Worm (Caenorhabditis elegans) whole organism, L4 larva: Measurements from ENCODE around the gene C13A10.1.

Experiments used
- F49E8.2 ChIP-seq: sonication (generic microtip); optimal IDR thresholded peaks from 2 replicates; lab custom pipeline; 2016; ENCODE audit warnings: missing compliant biosample characterization, mild to moderate bottlenecking, missing genetic modification characterization, borderline replicate concordance
- R02D3.7 ChIP-seq: fragments of 150-350 bp; sonication (generic microtip); optimal IDR thresholded peaks from 3 replicates; lab custom pipeline; 2014; ENCODE audit warnings: missing biosample characterization, missing genetic modification characterization
- T26A8.4 ChIP-seq: fragments of 200-800 bp; sonication (Bioruptor generic); IDR thresholded peaks from 2 replicates; pipeline ENCODE4 v1.3.6; 2022; ENCODE audit warnings: missing genetic modification characterization, missing compliant biosample characterization
- Y105C5A.15 ChIP-seq: fragments of 200-800 bp; sonication (Bioruptor generic); IDR thresholded peaks from 2 replicates; pipeline ENCODE4 v1.3.6; 2022; ENCODE audit warnings: missing genetic modification characterization, missing compliant biosample characterization
- Y5F2A.4 ChIP-seq: fragments of 200-800 bp; sonication (Bioruptor generic); optimal IDR thresholded peaks from 2 replicates; lab custom pipeline; 2018; ENCODE audit warnings: mild to moderate bottlenecking, missing genetic modification characterization, missing compliant biosample characterization
- Y75B8A.6 ChIP-seq: fragments of 200-800 bp; sonication (Bioruptor generic); IDR thresholded peaks from 2 replicates; pipeline ENCODE4 v1.3.6; 2022; ENCODE audit warnings: missing genetic modification reagents, missing genetic modification characterization, missing compliant biosample characterization
- ZK337.2 ChIP-seq: fragments of 200-800 bp; sonication (Bioruptor generic); IDR thresholded peaks from 2 replicates; pipeline ENCODE4 v1.3.6; 2022; ENCODE audit warnings: missing genetic modification reagents, missing genetic modification characterization, missing compliant biosample characterization
- aha-1 ChIP-seq: fragments of 150-350 bp; peaks from one replicate; lab custom pipeline; 2014; ENCODE audit warnings: missing biosample characterization, missing genetic modification characterization
- aly-2 ChIP-seq: sonication (generic microtip); optimal IDR thresholded peaks from 2 replicates; lab custom pipeline; 2018; ENCODE audit warnings: missing biosample characterization, missing genetic modification characterization
- ama-1 ChIP-seq: fragments of 150-350 bp; optimal IDR thresholded peaks from 2 replicates; lab custom pipeline; 2014; ENCODE audit warnings: inconsistent platforms, mixed read lengths
- ceh-20 ChIP-seq: fragments of 200-800 bp; sonication (Bioruptor generic); IDR thresholded peaks from 2 replicates; pipeline ENCODE4 v1.3.6; 2022; ENCODE audit warnings: missing genetic modification reagents, missing genetic modification characterization, missing compliant biosample characterization
- daf-8 ChIP-seq: fragments of 200-800 bp; sonication (Bioruptor generic); IDR thresholded peaks from 2 replicates; pipeline ENCODE4 v1.3.6; 2022; ENCODE audit warnings: missing genetic modification characterization, missing compliant biosample characterization
- dmd-6 ChIP-seq: fragments of 200-800 bp; sonication (Bioruptor generic); IDR thresholded peaks from 2 replicates; pipeline ENCODE4 v1.3.6; 2022; ENCODE audit warnings: missing genetic modification reagents, missing genetic modification characterization, missing compliant biosample characterization
- dmd-8 ChIP-seq: fragments of 200-800 bp; sonication (Bioruptor generic); IDR thresholded peaks from 2 replicates; pipeline ENCODE4 v1.3.6; 2022; ENCODE audit warnings: missing genetic modification characterization, missing compliant biosample characterization
- dmd-9 ChIP-seq: fragments of 200-800 bp; sonication (Bioruptor generic); IDR thresholded peaks from 2 replicates; pipeline ENCODE4 v1.3.6; 2022; ENCODE audit warnings: missing genetic modification reagents, missing genetic modification characterization, missing compliant biosample characterization
- dpl-1 ChIP-seq: fragments of 150-350 bp; optimal IDR thresholded peaks from 2 replicates; lab custom pipeline; 2014; ENCODE audit warnings: missing biosample characterization, missing genetic modification reagents, missing genetic modification characterization
- egl-27 ChIP-seq: sonication (generic microtip); optimal IDR thresholded peaks from 3 replicates; lab custom pipeline; 2017; ENCODE audit warnings: missing biosample characterization, missing genetic modification reagents, missing genetic modification characterization
- egl-43 ChIP-seq: fragments of 200-800 bp; sonication (Bioruptor generic); IDR thresholded peaks from 2 replicates; pipeline ENCODE4 v1.3.6; 2022; ENCODE audit warnings: missing genetic modification reagents, missing genetic modification characterization, missing compliant biosample characterization
- fos-1 ChIP-seq: fragments of 150-350 bp; optimal IDR thresholded peaks from 2 replicates; lab custom pipeline; 2014; ENCODE audit warnings: missing biosample characterization, missing genetic modification characterization
- gei-8 ChIP-seq: fragments of 200-800 bp; sonication (Bioruptor generic); optimal IDR thresholded peaks from 2 replicates; lab custom pipeline; 2018; ENCODE audit warnings: mild to moderate bottlenecking, missing genetic modification characterization, missing compliant biosample characterization
- hlh-11 ChIP-seq: fragments of 200-800 bp; sonication (Bioruptor generic); optimal IDR thresholded peaks from 2 replicates; lab custom pipeline; 2018; ENCODE audit warnings: mild to moderate bottlenecking, missing genetic modification characterization, missing compliant biosample characterization
- hlh-30 ChIP-seq: sonication (generic microtip); optimal IDR thresholded peaks from 2 replicates; lab custom pipeline; 2017; ENCODE audit warnings: antibody characterized with exemption, mild to moderate bottlenecking, missing genetic modification characterization, missing compliant biosample characterization; ENCODE audit not compliant: insufficient read depth
- jun-1 ChIP-seq: fragments of 150-350 bp; optimal IDR thresholded peaks from 2 replicates; lab custom pipeline; 2014; ENCODE audit warnings: missing biosample characterization, missing genetic modification reagents, missing genetic modification characterization
- lin-1 ChIP-seq: fragments of 200-800 bp; sonication (Bioruptor generic); IDR thresholded peaks from 2 replicates; pipeline ENCODE4 v1.3.6; 2022; ENCODE audit warnings: missing genetic modification reagents, missing genetic modification characterization, missing compliant biosample characterization
- lin-13 ChIP-seq: fragments of 150-350 bp; optimal IDR thresholded peaks from 2 replicates; lab custom pipeline; 2014; ENCODE audit warnings: missing biosample characterization, missing genetic modification reagents, missing genetic modification characterization
- lin-29 ChIP-seq: fragments of 200-800 bp; sonication (Bioruptor generic); IDR thresholded peaks from 2 replicates; pipeline ENCODE4 v1.3.6; 2022; ENCODE audit warnings: missing genetic modification reagents, missing genetic modification characterization, missing compliant biosample characterization
- lin-38 ChIP-seq: fragments of 200-800 bp; sonication (Bioruptor generic); IDR thresholded peaks from 2 replicates; pipeline ENCODE4 v1.3.6; 2022; ENCODE audit warnings: missing genetic modification reagents, missing genetic modification characterization, missing compliant biosample characterization
- lin-39 ChIP-seq: fragments of 150-350 bp; optimal IDR thresholded peaks from 2 replicates; lab custom pipeline; 2014; ENCODE audit warnings: missing biosample characterization, missing genetic modification reagents, missing genetic modification characterization
- lir-3 ChIP-seq: sonication (generic microtip); optimal IDR thresholded peaks from 2 replicates; lab custom pipeline; 2016; ENCODE audit warnings: mild to moderate bottlenecking, missing genetic modification characterization, missing compliant biosample characterization
- lsy-2 ChIP-seq, 2 experiments: fragments of 150-350 bp in 1 of 2; sonication (generic microtip) in 1 of 2; optimal IDR thresholded peaks; 2 replicates each; lab custom pipeline; 2014 to 2017; ENCODE audit warnings: missing biosample characterization in 2 of 2, missing genetic modification characterization in 2 of 2
- madf-5 ChIP-seq, 2 experiments: fragments of 200-800 bp; sonication (Bioruptor generic); IDR thresholded peaks; 2 replicates each; pipeline ENCODE4 v1.3.6; 2022; ENCODE audit warnings: missing compliant biosample characterization in 2 of 2, missing genetic modification characterization in 2 of 2
- mdl-1 ChIP-seq, 2 experiments: fragments of 150-350 bp in 1 of 2; sonication (generic microtip) in 1 of 2; optimal IDR thresholded peaks; 2 replicates each; lab custom pipeline; 2014 to 2017; ENCODE audit warnings: missing biosample characterization in 2 of 2, missing genetic modification characterization in 2 of 2
- mdt-29 ChIP-seq: fragments of 200-800 bp; sonication (Bioruptor generic); IDR thresholded peaks from 2 replicates; pipeline ENCODE4 v1.3.6; 2022; ENCODE audit warnings: missing genetic modification reagents, missing genetic modification characterization, missing compliant biosample characterization
- mep-1 ChIP-seq: fragments of 150-350 bp; sonication (generic microtip); optimal IDR thresholded peaks from 3 replicates; lab custom pipeline; 2014; ENCODE audit warnings: missing biosample characterization, missing genetic modification characterization
- mxl-3 ChIP-seq: fragments of 200-800 bp; sonication (Bioruptor generic); optimal IDR thresholded peaks from 2 replicates; lab custom pipeline; 2018; ENCODE audit warnings: mild to moderate bottlenecking, missing genetic modification characterization, missing compliant biosample characterization
- nhr-102 ChIP-seq: sonication (generic microtip); optimal IDR thresholded peaks from 2 replicates; lab custom pipeline; 2016; ENCODE audit warnings: mild to moderate bottlenecking, missing genetic modification characterization, moderate library complexity, missing compliant biosample characterization
- nhr-25 ChIP-seq: sonication (generic microtip); optimal IDR thresholded peaks from 2 replicates; lab custom pipeline; 2017; ENCODE audit warnings: missing genetic modification characterization, mild to moderate bottlenecking, missing compliant biosample characterization, antibody characterized with exemption, moderate library complexity, borderline replicate concordance; ENCODE audit not compliant: insufficient read depth
- nhr-28 ChIP-seq: fragments of 150-350 bp; optimal IDR thresholded peaks from 2 replicates; lab custom pipeline; 2014; ENCODE audit warnings: missing biosample characterization, missing genetic modification characterization
- nhr-41 ChIP-seq: fragments of 200-800 bp; sonication (Bioruptor generic); IDR thresholded peaks from 2 replicates; pipeline ENCODE4 v1.3.6; 2022; ENCODE audit warnings: missing genetic modification reagents, missing genetic modification characterization, missing compliant biosample characterization
- php-3 ChIP-seq: fragments of 200-800 bp; sonication (Bioruptor generic); IDR thresholded peaks from 2 replicates; pipeline ENCODE4 v1.3.6; 2022; ENCODE audit warnings: missing genetic modification reagents, missing genetic modification characterization, missing compliant biosample characterization
- pqm-1 ChIP-seq: sonication (generic microtip); optimal IDR thresholded peaks from 2 replicates; lab custom pipeline; 2017; ENCODE audit warnings: missing biosample characterization, missing genetic modification characterization
- sdz-12 ChIP-seq: fragments of 200-800 bp; sonication (Bioruptor generic); optimal IDR thresholded peaks from 2 replicates; lab custom pipeline; 2018; ENCODE audit warnings: mild to moderate bottlenecking, missing genetic modification characterization, missing compliant biosample characterization
- spr-3 ChIP-seq: fragments of 200-800 bp; sonication (Bioruptor generic); optimal IDR thresholded peaks from 2 replicates; lab custom pipeline; 2018; ENCODE audit warnings: mild to moderate bottlenecking, missing genetic modification characterization, missing compliant biosample characterization
- tra-1 ChIP-seq: fragments of 200-800 bp; sonication (Bioruptor generic); IDR thresholded peaks from 2 replicates; pipeline ENCODE4 v1.3.6; 2022; ENCODE audit warnings: missing genetic modification reagents, missing genetic modification characterization, missing compliant biosample characterization
- unc-39 ChIP-seq: sonication (generic microtip); optimal IDR thresholded peaks from 2 replicates; lab custom pipeline; 2017; ENCODE audit warnings: missing biosample characterization, missing genetic modification characterization
- unc-62 ChIP-seq, 3 experiments: fragments of 150-350 bp in 1 of 3; sonication (generic microtip); optimal IDR thresholded peaks in 2 of 3; peaks in 1 of 3; 1 replicate in 1 of 3; 2 replicates in 2 of 3; lab custom pipeline; 2014 to 2017; ENCODE audit warnings: missing biosample characterization in 3 of 3, missing genetic modification characterization in 3 of 3, missing genetic modification reagents in 3 of 3, missing genotype in 1 of 3
- zag-1 ChIP-seq: fragments of 150-350 bp; optimal IDR thresholded peaks from 2 replicates; lab custom pipeline; 2014; ENCODE audit warnings: missing biosample characterization, missing genetic modification characterization
- zfp-2 ChIP-seq: sonication (generic microtip); optimal IDR thresholded peaks from 2 replicates; lab custom pipeline; 2016; ENCODE audit warnings: mild to moderate bottlenecking, missing genetic modification characterization, missing compliant biosample characterization

Gene C13A10.1

ce11 chrII:1309892-1310516 lies 45.4 kb downstream of the C13A10.1 start, which contains the start of the genes alh-6 and fcho-1:
Gene alh-6, minus strand, starts transcription at chrII:1310133.
Gene fcho-1, plus strand, starts transcription at chrII:1310515.
- TF ChIP-seq mdt-29 (GFP tag; lab: Robert Waterston, UW) (no peak), mxl-3 (GFP tag; lab: Kevin White, UChicago) (peak; percentile 49), tra-1 (no peak), lsy-2 (tag; optimal IDR thresholded peaks at IDR 0.05; lab: Kevin White, UChicago) (peak in 1 of 2 experiments; percentile 29), php-3 (GFP tag; lab: Robert Waterston, UW) (no peak), mep-1 (no peak), lin-38 (GFP tag; lab: Robert Waterston, UW) (peak; percentile 31), lin-13 (no peak), dpl-1 (GFP tag; lab: Kevin White, UChicago) (no peak), mdl-1 (tag; optimal IDR thresholded peaks at IDR 0.05; lab: Kevin White, UChicago) (peak in 1 of 2 experiments; percentile 38), lin-29 (GFP tag; lab: Robert Waterston, UW) (no peak), lin-39 (no peak), hlh-30 (tag; lab: Kevin White, UChicago) (peak; percentile 87), nhr-28 (no peak), hlh-11 (tag; lab: Kevin White, UChicago) (peak; percentile 7), dmd-9 (GFP tag; lab: Robert Waterston, UW) (no peak), daf-8 (GFP tag; lab: Robert Waterston, UW) (no peak), aha-1 (tag; lab: Kevin White, UChicago) (peak; percentile 44), madf-5 (GFP tag; IDR thresholded peaks at IDR 0.05; lab: Robert Waterston, UW) (no peak), nhr-25 (tag; lab: Kevin White, UChicago) (no peak)

- TF ChIP-seq zag-1 (tag; lab: Kevin White, UChicago) (no peak), egl-27 (tag; lab: Kevin White, UChicago) (no peak), gei-8 (GFP tag; lab: Kevin White, UChicago) (no peak), lsy-2 (tag; optimal IDR thresholded peaks at IDR 0.05; lab: Kevin White, UChicago) (peak in 1 of 2 experiments; percentile 29), nhr-102 (tag; lab: Kevin White, UChicago) (no peak), dmd-8 (no peak), fos-1 (tag; lab: Kevin White, UChicago) (no peak), dmd-6 (GFP tag; lab: Robert Waterston, UW) (no peak), ama-1 (lab: Kevin White, UChicago) (no peak), ZK337.2 (no peak), unc-62 (GFP tag; optimal IDR thresholded peaks at IDR 0.05 in 1 of 2; lab: Kevin White, UChicago) (no peak), unc-62 (tag; optimal IDR thresholded peaks at IDR 0.05; lab: Kevin White, UChicago) (no peak), spr-3 (GFP tag; lab: Kevin White, UChicago) (no peak), Y5F2A.4 (GFP tag; lab: Kevin White, UChicago) (no peak), unc-39 (tag; lab: Kevin White, UChicago) (no peak), pqm-1 (tag; lab: Kevin White, UChicago) (no peak), tra-1 (no peak), nhr-41 (no peak), aha-1 (tag; lab: Kevin White, UChicago) (peak; percentile 38), jun-1 (tag; lab: Kevin White, UChicago) (no peak), lin-38 (GFP tag; lab: Robert Waterston, UW) (peak; percentile 47), T26A8.4 (no peak), egl-43 (GFP tag; lab: Robert Waterston, UW) (no peak), lir-3 (no peak), F49E8.2 (peak; percentile 51), ceh-20 (GFP tag; lab: Robert Waterston, UW) (no peak), aly-2 (tag; lab: Kevin White, UChicago) (no peak), hlh-11 (tag; lab: Kevin White, UChicago) (no peak), sdz-12 (GFP tag; lab: Kevin White, UChicago) (no peak), Y105C5A.15 (GFP tag; lab: Robert Waterston, UW) (no peak), daf-8 (GFP tag; lab: Robert Waterston, UW) (no peak), Y75B8A.6 (GFP tag; lab: Robert Waterston, UW) (no peak), nhr-28 (no peak), R02D3.7 (tag; lab: Kevin White, UChicago) (no peak), mdt-29 (GFP tag; lab: Robert Waterston, UW) (no peak), zfp-2 (tag; lab: Kevin White, UChicago) (no peak), lin-1 (GFP tag; lab: Robert Waterston, UW) (no peak)
Observed at ce11 chrII:1306550-1306949, 48.9 kb downstream of the C13A10.1 start.
